Fruit fly (Drosophila melanogaster) whole organism: Measurements from ENCODE around the gene Daao2.

ENCODE experiments used
- pan ChIP-seq: fragments of >200 bp; optimal IDR thresholded peaks from 2 replicates; lab custom pipeline; 2017
- psq ChIP-seq: fragments of >200 bp; optimal IDR thresholded peaks from 2 replicates; lab custom pipeline; 2017
- usp ChIP-seq: fragments of >200 bp; optimal IDR thresholded peaks from 2 replicates; lab custom pipeline; 2017; ENCODE audit warnings: missing biosample characterization, missing genetic modification characterization, mixed read lengths

DNA sequence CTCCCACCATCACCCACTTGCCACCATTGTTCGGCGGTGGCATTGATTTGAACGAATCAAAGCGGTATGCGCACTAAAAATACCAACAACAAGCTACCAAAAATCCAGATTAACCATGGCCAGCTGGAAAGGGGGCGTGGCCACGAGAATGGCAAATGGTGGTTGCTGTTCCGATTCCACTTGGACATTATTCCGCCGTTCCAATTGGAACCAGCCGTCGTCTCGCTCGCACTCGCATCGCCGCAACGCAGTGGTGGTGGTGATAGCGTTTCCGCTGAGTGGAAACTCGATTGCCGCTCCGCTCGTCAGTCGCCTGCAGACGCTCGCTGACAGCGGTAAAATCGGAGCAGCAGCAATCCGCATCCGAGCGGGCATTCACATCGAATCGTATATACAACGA is 18.8 kb downstream of the Daao2 start, which contains the start of gene sens-2:
- TF ChIP-seq pan (lab: Kevin White, UChicago) = no peak
- TF ChIP-seq psq (lab: Kevin White, UChicago) = no peak
- no peak for TF ChIP-seq usp (GFP tag; lab: Kevin White, UChicago)
